Worm (Caenorhabditis elegans) whole organism, L4 larva: Measurements from ENCODE around the gene dsl-2.

Experiments
- egl-27 ChIP-seq: sonication (generic microtip); optimal IDR thresholded peaks from 3 replicates; lab custom pipeline; 2017; ENCODE audit warnings: missing biosample characterization, missing genetic modification reagents, missing genetic modification characterization
- fkh-10 ChIP-seq: fragments of 150-350 bp; optimal IDR thresholded peaks from 2 replicates; lab custom pipeline; 2014; ENCODE audit warnings: missing biosample characterization, missing genetic modification reagents, missing genetic modification characterization
- fos-1 ChIP-seq: fragments of 150-350 bp; optimal IDR thresholded peaks from 2 replicates; lab custom pipeline; 2014; ENCODE audit warnings: missing biosample characterization, missing genetic modification characterization
- hlh-11 ChIP-seq: fragments of 200-800 bp; sonication (Bioruptor generic); optimal IDR thresholded peaks from 2 replicates; lab custom pipeline; 2018; ENCODE audit warnings: mild to moderate bottlenecking, missing genetic modification characterization, missing compliant biosample characterization
- snpc-1.2 ChIP-seq: fragments of 200-800 bp; sonication (Bioruptor generic); IDR thresholded peaks from 2 replicates; pipeline ENCODE4 v1.3.6; 2022; ENCODE audit warnings: missing genetic modification reagents, missing genetic modification characterization, missing compliant biosample characterization
- spr-1 ChIP-seq: sonication (generic microtip); optimal IDR thresholded peaks from 2 replicates; lab custom pipeline; 2016; ENCODE audit warnings: mild to moderate bottlenecking, missing genetic modification characterization, missing compliant biosample characterization
- zag-1 ChIP-seq: fragments of 150-350 bp; optimal IDR thresholded peaks from 2 replicates; lab custom pipeline; 2014; ENCODE audit warnings: missing biosample characterization, missing genetic modification characterization

DNA sequence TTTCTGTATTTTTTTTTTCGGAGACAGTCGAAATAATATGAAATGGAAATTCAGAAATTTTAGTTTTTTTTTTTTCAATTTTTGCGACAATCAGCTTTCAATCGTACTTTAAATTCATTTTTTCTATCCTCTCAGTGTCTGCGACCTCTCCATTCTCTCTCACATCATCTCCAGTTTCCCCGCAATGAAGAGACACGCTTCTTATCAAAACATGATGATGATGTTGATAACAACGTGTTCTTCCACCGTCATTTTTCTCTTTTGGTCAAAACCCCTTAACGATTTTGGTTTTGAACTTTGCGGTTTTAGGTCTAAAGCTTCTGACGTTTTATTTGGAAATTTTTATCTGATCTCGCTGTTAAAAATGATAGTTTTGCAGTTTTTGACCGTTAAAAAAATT is 4.5 kb upstream of the dsl-2 start:
- TF ChIP-seq zag-1 (tag; lab: Kevin White, UChicago), result no peak
- TF ChIP-seq egl-27 (tag; lab: Kevin White, UChicago), result no peak
- TF ChIP-seq spr-1, result no peak
- no peak for TF ChIP-seq fos-1 (tag; lab: Kevin White, UChicago)
- TF ChIP-seq fkh-10 (GFP tag; lab: Kevin White, UChicago), result no peak
- no peak for TF ChIP-seq hlh-11
- TF ChIP-seq snpc-1.2, result no peak
